Worm (Caenorhabditis elegans): ENCODE results near the gene ugt-22.

ce11 chrIV:13623533-13623932 lies 15.5 kb upstream of the ugt-22 start, which contains the start of gene C08F11.1:
- TF ChIP-seq unc-62 (GFP tag; optimal IDR thresholded peaks at IDR 0.05): no peak
- no peak for TF ChIP-seq snpc-4 (tag; optimal IDR thresholded peaks at IDR 0.05)
- TF ChIP-seq nhr-12 (tag; optimal IDR thresholded peaks at IDR 0.05): no peak
- TF ChIP-seq nhr-25 (tag; optimal IDR thresholded peaks at IDR 0.05): no peak
- no peak for TF ChIP-seq R02D3.7 (tag; optimal IDR thresholded peaks at IDR 0.05)
- no peak for TF ChIP-seq nhr-76 (tag; optimal IDR thresholded peaks at IDR 0.05)
- no peak for TF ChIP-seq pqm-1 (tag; optimal IDR thresholded peaks at IDR 0.05)
- TF ChIP-seq ZK546.5 (tag; optimal IDR thresholded peaks at IDR 0.05): no peak
- TF ChIP-seq fos-1 (tag; optimal IDR thresholded peaks at IDR 0.05): no peak
- TF ChIP-seq nhr-237 (tag; optimal IDR thresholded peaks at IDR 0.05): no peak
- TF ChIP-seq egl-27 (tag; optimal IDR thresholded peaks at IDR 0.05): no peak
